Fruit fly (Drosophila melanogaster) whole organism, embryonic: ENCODE results near the gene Dok.

Source experiments
- Blimp-1 ChIP-seq: fragments of 200-800 bp; sonication (Bioruptor generic); optimal IDR thresholded peaks from 3 replicates; lab custom pipeline; 2018; ENCODE audit warnings: missing biosample characterization, missing genetic modification characterization, mild to moderate bottlenecking, moderate library complexity, missing genetic modification reagents
- CG10543 ChIP-seq: fragments of 200-800 bp; sonication (Bioruptor generic); optimal IDR thresholded peaks from 3 replicates; lab custom pipeline; 2017; ENCODE audit warnings: missing biosample characterization, mild to moderate bottlenecking, missing genetic modification characterization, moderate library complexity
- CG10654 ChIP-seq: fragments of 200-800 bp; sonication (Bioruptor generic); optimal IDR thresholded peaks from 2 replicates; lab custom pipeline; 2016; ENCODE audit warnings: missing biosample characterization, missing genetic modification characterization
- CG11456 ChIP-seq: fragments of 200-800 bp; sonication (Bioruptor generic); IDR thresholded peaks from 3 replicates; pipeline ENCODE4 v1.3.6; 2022; ENCODE audit warnings: missing biosample characterization, missing genetic modification characterization
- CG11696 ChIP-seq: fragments of 200-800 bp; sonication (Bioruptor generic); IDR thresholded peaks from 2 replicates; pipeline ENCODE4 v1.3.6; 2022; ENCODE audit warnings: missing biosample characterization, missing genetic modification characterization
- CG13424 ChIP-seq: fragments of 200-800 bp; sonication (Bioruptor generic); optimal IDR thresholded peaks from 2 replicates; lab custom pipeline; 2019; ENCODE audit warnings: missing biosample characterization, mild to moderate bottlenecking, missing genetic modification characterization, moderate library complexity
- CG13624 ChIP-seq: fragments of 200-800 bp; sonication (Bioruptor generic); optimal IDR thresholded peaks from 2 replicates; lab custom pipeline; 2016; ENCODE audit warnings: missing biosample characterization, missing genetic modification characterization
- CG15696 ChIP-seq: fragments of 200-800 bp; sonication (Bioruptor generic); optimal IDR thresholded peaks from 2 replicates; lab custom pipeline; 2019; ENCODE audit warnings: missing biosample characterization, mild to moderate bottlenecking, missing genetic modification characterization, moderate library complexity
- CG16779 ChIP-seq: fragments of 200-800 bp; sonication (Bioruptor generic); IDR thresholded peaks from 2 replicates; pipeline ENCODE4 v1.3.6; 2022; ENCODE audit warnings: missing biosample characterization, missing genetic modification characterization
- CG16863 ChIP-seq: fragments of 200-800 bp; sonication (Bioruptor generic); optimal IDR thresholded peaks from 3 replicates; lab custom pipeline; 2016; ENCODE audit warnings: missing biosample characterization, missing genetic modification characterization
- CG17802 ChIP-seq: fragments of 200-800 bp; sonication (Bioruptor generic); optimal IDR thresholded peaks from 2 replicates; lab custom pipeline; 2018; ENCODE audit warnings: missing biosample characterization, mild to moderate bottlenecking, missing genetic modification characterization, moderate library complexity
- CG1832 ChIP-seq: fragments of 200-800 bp; sonication (Bioruptor generic); optimal IDR thresholded peaks from 2 replicates; lab custom pipeline; 2017; ENCODE audit warnings: missing biosample characterization, mild to moderate bottlenecking, missing genetic modification characterization, inconsistent platforms
- CG18476 ChIP-seq: fragments of 200-800 bp; sonication (Bioruptor generic); optimal IDR thresholded peaks from 2 replicates; lab custom pipeline; 2016; ENCODE audit warnings: missing biosample characterization, mild to moderate bottlenecking, missing genetic modification characterization
- CG2120 ChIP-seq: fragments of 200-800 bp; sonication (Bioruptor generic); optimal IDR thresholded peaks from 3 replicates; lab custom pipeline; 2016; ENCODE audit warnings: missing biosample characterization, missing genetic modification characterization
- CG2678 ChIP-seq: fragments of 200-800 bp; sonication (Bioruptor generic); optimal IDR thresholded peaks from 3 replicates; lab custom pipeline; 2019; ENCODE audit warnings: missing biosample characterization, mild to moderate bottlenecking, missing genetic modification characterization, moderate library complexity
- CG31224 ChIP-seq: fragments of 200-800 bp; sonication (Bioruptor generic); IDR thresholded peaks from 2 replicates; pipeline ENCODE4 v1.3.6; 2022; ENCODE audit warnings: missing biosample characterization, missing genetic modification characterization
- CG32767 ChIP-seq: fragments of 200-800 bp; sonication (Bioruptor generic); IDR thresholded peaks from 2 replicates; pipeline ENCODE4 v1.3.6; 2022; ENCODE audit warnings: missing biosample characterization, missing genetic modification characterization
- CG6254 ChIP-seq: fragments of 200-800 bp; sonication (Bioruptor generic); optimal IDR thresholded peaks from 3 replicates; lab custom pipeline; 2017; ENCODE audit warnings: mild to moderate bottlenecking, missing biosample characterization, missing genetic modification reagents, missing genetic modification characterization
- CG8388 ChIP-seq: fragments of 200-800 bp; sonication (Bioruptor generic); optimal IDR thresholded peaks from 2 replicates; lab custom pipeline; 2019; ENCODE audit warnings: missing biosample characterization, mild to moderate bottlenecking, missing genetic modification characterization, moderate library complexity
- CkIIα-i1 ChIP-seq: fragments of 200-800 bp; sonication (Bioruptor generic); IDR thresholded peaks from 2 replicates; pipeline ENCODE4 v1.3.6; 2022; ENCODE audit warnings: missing biosample characterization, missing genetic modification characterization
- D19A ChIP-seq: fragments of 200-800 bp; optimal IDR thresholded peaks from 3 replicates; lab custom pipeline; 2019; ENCODE audit warnings: missing biosample characterization, mild to moderate bottlenecking, missing genetic modification characterization, moderate library complexity
- Dfd ChIP-seq, 2 experiments: fragments of >200 bp; optimal IDR thresholded peaks; 2 replicates each; lab custom pipeline; 2017; ENCODE audit warnings: missing biosample characterization in 2 of 2, missing genetic modification characterization in 2 of 2
- ERR ChIP-seq: fragments of 200-800 bp; sonication (Bioruptor generic); optimal IDR thresholded peaks from 2 replicates; lab custom pipeline; 2016; ENCODE audit warnings: missing biosample characterization, missing genetic modification characterization
- HLH54F ChIP-seq: fragments of 200-800 bp; sonication (Bioruptor generic); optimal IDR thresholded peaks from 3 replicates; lab custom pipeline; 2016; ENCODE audit warnings: missing biosample characterization, missing genetic modification characterization
- MBD-R2 ChIP-seq: fragments of 200-800 bp; sonication (Bioruptor generic); IDR thresholded peaks from 2 replicates; pipeline ENCODE4 v1.3.6; 2022; ENCODE audit warnings: missing biosample characterization, missing genetic modification characterization
- Mes4 ChIP-seq: fragments of 200-800 bp; sonication (Bioruptor generic); optimal IDR thresholded peaks from 2 replicates; lab custom pipeline; 2016; ENCODE audit warnings: missing biosample characterization, missing genetic modification characterization
- Rfx ChIP-seq: fragments of 200-800 bp; sonication (Bioruptor generic); IDR thresholded peaks from 2 replicates; pipeline ENCODE4 v1.3.6; 2022; ENCODE audit warnings: missing biosample characterization, missing genetic modification characterization
- Stat92E ChIP-seq, 3 experiments: fragments of >200 bp in 2 of 3; fragments of 200-800 bp in 1 of 3; sonication (Bioruptor generic) in 1 of 3; optimal IDR thresholded peaks; 2 replicates each; lab custom pipeline; 2017 to 2019; ENCODE audit warnings: missing biosample characterization in 3 of 3, missing genetic modification characterization in 3 of 3, mild to moderate bottlenecking in 1 of 3, moderate library complexity in 1 of 3
- Usf ChIP-seq: fragments of 200-800 bp; sonication (Bioruptor generic); optimal IDR thresholded peaks from 2 replicates; lab custom pipeline; 2017; ENCODE audit warnings: missing genotype, missing biosample characterization, missing genetic modification characterization
- Xbp1 ChIP-seq: fragments of 200-800 bp; sonication (Bioruptor generic); optimal IDR thresholded peaks from 3 replicates; lab custom pipeline; 2016; ENCODE audit warnings: missing biosample characterization, mild to moderate bottlenecking, missing genetic modification characterization
- ap ChIP-seq: fragments of 200-800 bp; sonication (Bioruptor generic); IDR thresholded peaks from 2 replicates; pipeline ENCODE4 v1.3.6; 2022; ENCODE audit warnings: missing biosample characterization, missing genetic modification characterization
- ara ChIP-seq: fragments of 200-800 bp; sonication (Bioruptor generic); IDR thresholded peaks from 2 replicates; pipeline ENCODE4 v1.3.6; 2022; ENCODE audit warnings: missing biosample characterization, missing genetic modification characterization
- cad ChIP-seq: fragments of >200 bp; optimal IDR thresholded peaks from 2 replicates; lab custom pipeline; 2017; ENCODE audit warnings: missing biosample characterization, missing genetic modification characterization
- ftz-f1 ChIP-seq: fragments of 200-800 bp; sonication (Bioruptor generic); optimal IDR thresholded peaks from 2 replicates; lab custom pipeline; 2016; ENCODE audit warnings: missing biosample characterization, missing genetic modification characterization
- gcm ChIP-seq: fragments of 200-800 bp; sonication (Bioruptor generic); optimal IDR thresholded peaks from 2 replicates; lab custom pipeline; 2019; ENCODE audit warnings: missing biosample characterization, mild to moderate bottlenecking, missing genetic modification characterization, moderate library complexity
- gcm2 ChIP-seq: fragments of 200-800 bp; sonication (Bioruptor generic); optimal IDR thresholded peaks from 2 replicates; lab custom pipeline; 2016; ENCODE audit warnings: missing biosample characterization, missing genetic modification characterization
- grau ChIP-seq: fragments of 200-800 bp; optimal IDR thresholded peaks from 3 replicates; lab custom pipeline; 2019; ENCODE audit warnings: missing biosample characterization, mild to moderate bottlenecking, missing genetic modification characterization, moderate library complexity
- lab ChIP-seq: fragments of 200-800 bp; sonication (Bioruptor generic); optimal IDR thresholded peaks from 3 replicates; lab custom pipeline; 2017; ENCODE audit warnings: missing biosample characterization, missing genetic modification characterization, mild to moderate bottlenecking, moderate library complexity, missing genetic modification reagents
- lov ChIP-seq, 2 experiments: fragments of 200-800 bp in 1 of 2; fragments of >200 bp in 1 of 2; sonication (Bioruptor generic) in 1 of 2; IDR thresholded peaks in 1 of 2; optimal IDR thresholded peaks in 1 of 2; 2 replicates in 1 of 2; 3 replicates in 1 of 2; pipeline versions ENCODE4 v1.3.6 to Lab custom; 2017 to 2022; ENCODE audit warnings: missing biosample characterization in 1 of 2, missing genetic modification characterization in 1 of 2
- otp ChIP-seq: fragments of 200-800 bp; sonication (Bioruptor generic); IDR thresholded peaks from 3 replicates; pipeline ENCODE4, ENCODE4 v1.3.6; 2022; ENCODE audit warnings: missing biosample characterization, missing genetic modification characterization
- pan ChIP-seq, 4 experiments: fragments of >200 bp in 3 of 4; fragments of 200-800 bp in 1 of 4; sonication (Bioruptor generic) in 1 of 4; optimal IDR thresholded peaks in 3 of 4; IDR thresholded peaks in 1 of 4; 2 replicates each; pipeline versions ENCODE4 v1.3.6 to Lab custom; 2017 to 2022; ENCODE audit warnings: missing biosample characterization in 2 of 4, missing genetic modification characterization in 2 of 4, mixed read lengths in 1 of 4
- psq ChIP-seq: fragments of 200-800 bp; sonication (Bioruptor generic); optimal IDR thresholded peaks from 2 replicates; lab custom pipeline; 2017; ENCODE audit warnings: missing biosample characterization, missing genetic modification characterization
- sens ChIP-seq: fragments of 200-800 bp; sonication (Bioruptor generic); peaks from one replicate; lab custom pipeline; 2016; ENCODE audit warnings: missing biosample characterization, missing genetic modification characterization
- sens-2 ChIP-seq: fragments of 200-800 bp; sonication (Bioruptor generic); IDR thresholded peaks from 2 replicates; pipeline ENCODE4 v1.3.6; 2022; ENCODE audit warnings: missing biosample characterization, missing genetic modification characterization
- so ChIP-seq: fragments of 200-800 bp; sonication (Bioruptor generic); IDR thresholded peaks from 3 replicates; pipeline ENCODE4 v1.3.6; 2022; ENCODE audit warnings: missing biosample characterization, missing genetic modification characterization
- sqz ChIP-seq: fragments of 200-800 bp; sonication (Bioruptor generic); optimal IDR thresholded peaks from 3 replicates; lab custom pipeline; 2018; ENCODE audit warnings: missing biosample characterization, mild to moderate bottlenecking, missing genetic modification characterization
- stc ChIP-seq: fragments of 200-800 bp; sonication (Bioruptor generic); IDR thresholded peaks from 2 replicates; pipeline ENCODE4 v1.3.6; 2022; ENCODE audit warnings: missing biosample characterization, missing genetic modification characterization
- twi ChIP-seq: fragments of 200-800 bp; optimal IDR thresholded peaks from 2 replicates; lab custom pipeline; 2019; ENCODE audit warnings: missing biosample characterization, mild to moderate bottlenecking, missing genetic modification characterization, moderate library complexity

The Dok gene

DNA sequence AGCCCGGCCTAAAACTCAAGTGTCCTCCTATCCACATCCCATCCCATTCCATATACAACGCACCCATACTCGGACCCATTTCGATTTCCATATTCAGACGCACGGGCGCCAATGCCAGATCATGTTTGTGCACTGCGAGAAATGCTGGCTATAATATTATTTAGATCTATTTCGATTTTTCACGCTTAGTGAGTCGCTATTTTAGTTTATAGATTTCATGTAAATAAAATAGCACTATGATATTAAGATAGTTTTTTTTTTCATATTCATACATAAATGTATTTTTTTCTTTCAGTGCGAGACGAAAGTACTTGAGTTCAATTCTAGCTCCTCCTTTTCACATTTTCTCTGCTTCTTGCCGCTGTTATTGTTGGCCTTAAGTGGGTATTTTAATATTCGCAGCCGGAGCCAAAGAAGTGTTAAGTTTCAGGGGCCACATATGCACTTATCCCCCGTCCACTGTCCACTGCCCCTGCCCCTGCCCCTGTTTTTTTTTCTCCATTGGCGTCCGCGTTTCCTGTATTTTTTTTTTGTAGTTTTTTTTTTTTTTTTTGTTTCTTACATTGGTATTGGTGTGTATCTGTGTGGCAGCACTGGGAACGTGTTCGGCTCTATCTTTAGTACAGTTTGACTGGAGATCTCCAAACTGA is 32.0 kb upstream of the Dok start (continued):
- TF ChIP-seq ap (GFP tag; lab: Robert Waterston, UW): peak; percentile 54; the same call in 1 of the 2 replicates
- peak; percentile 74 for TF ChIP-seq otp (GFP tag; lab: Robert Waterston, UW)
- TF ChIP-seq ara: peak; percentile 88
- TF ChIP-seq HLH54F (GFP tag; lab: Kevin White, UChicago): peak; percentile 11
- TF ChIP-seq CG10543 (GFP tag; lab: Kevin White, UChicago): peak; percentile 8
- no peak for TF ChIP-seq Dfd (GFP tag; optimal IDR thresholded peaks at IDR 0.05; lab: Kevin White, UChicago)
- TF ChIP-seq CG17802 (tag; lab: Kevin White, UChicago): peak; percentile 46
- no peak; the same call in 2 of the 3 replicates for TF ChIP-seq CG11456 (GFP tag; lab: Robert Waterston, UW)
- peak; percentile 17 for TF ChIP-seq psq (GFP tag; lab: Kevin White, UChicago)
- peak; percentile 89 for TF ChIP-seq gcm (GFP tag; lab: Kevin White, UChicago)
- TF ChIP-seq CG2120 (GFP tag; lab: Kevin White, UChicago): peak; percentile 2
- TF ChIP-seq CG8388 (GFP tag; lab: Kevin White, UChicago): peak; percentile 86
- TF ChIP-seq cad (GFP tag; lab: Kevin White, UChicago): no peak
- no peak for TF ChIP-seq lov (optimal IDR thresholded peaks at IDR 0.05; lab: Kevin White, UChicago)
- TF ChIP-seq lov (GFP tag; IDR thresholded peaks at IDR 0.05; lab: Robert Waterston, UW): peak; percentile 73; the same call in 2 of the 3 replicates
- peak; percentile 55 for TF ChIP-seq CG18476 (GFP tag; lab: Kevin White, UChicago)
- TF ChIP-seq pan (optimal IDR thresholded peaks at IDR 0.05; lab: Kevin White, UChicago): no peak
- TF ChIP-seq pan (GFP tag; optimal IDR thresholded peaks at IDR 0.05 in 1 of 2, IDR thresholded peaks at IDR 0.05 in 1 of 2): peak in 1 of 2 experiments; percentile 60
- no peak for TF ChIP-seq MBD-R2 (GFP tag; lab: Robert Waterston, UW)
- TF ChIP-seq ERR: no peak
- peak; percentile 54 for TF ChIP-seq Usf (GFP tag; lab: Kevin White, UChicago)
- TF ChIP-seq CG15696 (tag; lab: Kevin White, UChicago): peak; percentile 97
- peak; percentile 50 for TF ChIP-seq gcm2 (GFP tag; lab: Kevin White, UChicago)
- peak; percentile 68 for TF ChIP-seq twi (tag; lab: Kevin White, UChicago)
- peak; percentile 81 for TF ChIP-seq CG6254 (GFP tag; lab: Kevin White, UChicago)
- TF ChIP-seq sqz (GFP tag; lab: Kevin White, UChicago): peak; percentile 74
- TF ChIP-seq CG16863 (GFP tag; lab: Kevin White, UChicago): peak; percentile 60
- TF ChIP-seq stc (GFP tag; lab: Robert Waterston, UW): peak; percentile 51; the same call in 1 of the 2 replicates
- TF ChIP-seq ftz-f1 (GFP tag; lab: Kevin White, UChicago): no peak
- TF ChIP-seq lab (GFP tag; lab: Kevin White, UChicago): peak; percentile 54
- no peak for TF ChIP-seq CkIIα-i1 (GFP tag; lab: Robert Waterston, UW)
- TF ChIP-seq Mes4 (GFP tag; lab: Kevin White, UChicago): peak; percentile 70
- TF ChIP-seq CG11696 (GFP tag; lab: Robert Waterston, UW): no peak
- TF ChIP-seq D19A (tag; lab: Kevin White, UChicago): peak; percentile 76
- TF ChIP-seq CG13624 (GFP tag; lab: Kevin White, UChicago): peak; percentile 32
- 0 out of 2 replicates have a peak, but pooled peaks have one; percentile 47 for TF ChIP-seq Rfx (GFP tag; lab: Robert Waterston, UW)
- TF ChIP-seq sens-2 (GFP tag; lab: Robert Waterston, UW): peak; percentile 77
- TF ChIP-seq Xbp1 (GFP tag; lab: Kevin White, UChicago): peak; percentile 78
- TF ChIP-seq CG1832: no peak
- no peak for TF ChIP-seq CG32767
- peak in 1 of 3 experiments; percentile 22 for TF ChIP-seq Stat92E (GFP tag; optimal IDR thresholded peaks at IDR 0.05; lab: Kevin White, UChicago)
- no peak for TF ChIP-seq CG16779
- peak; percentile 84 for TF ChIP-seq Blimp-1 (GFP tag; lab: Kevin White, UChicago)
- TF ChIP-seq sens: peak; percentile 94
- TF ChIP-seq CG31224 (GFP tag; lab: Robert Waterston, UW): peak; percentile 41
- TF ChIP-seq CG10654 (GFP tag; lab: Kevin White, UChicago): peak; percentile 74
- TF ChIP-seq CG13424 (tag; lab: Kevin White, UChicago): peak; percentile 82
- TF ChIP-seq CG2678: peak; percentile 82
- TF ChIP-seq grau (tag; lab: Kevin White, UChicago): peak; percentile 69
- TF ChIP-seq so (GFP tag; lab: Robert Waterston, UW): peak; percentile 74; the same call in 1 of the 3 replicates
